Fruit fly (Drosophila melanogaster) S2 (cell line): ENCODE measurements around the gene mahe.

ENCODE experiments used
- CG8478 ChIP-seq: fragments of >200 bp; optimal IDR thresholded peaks from 2 replicates; lab custom pipeline; 2018
- CTCF ChIP-seq, 2 experiments: fragments of >200 bp; optimal IDR thresholded peaks; 2 replicates each; lab custom pipeline; 2018

dm6 chrX:7969188-7969829 lies 38.1 kb upstream of the mahe start:
- TF ChIP-seq CG8478 (no peak), CTCF (optimal IDR thresholded peaks at IDR 0.05; lab: Kevin White, UChicago) (no peak)
